Worm (Caenorhabditis elegans) whole organism, young adult: Measurements from ENCODE around the gene Y39B6A.13.

Experiments
- F55B11.4 ChIP-seq: sonication (generic microtip); optimal IDR thresholded peaks from 2 replicates; lab custom pipeline; 2016; ENCODE audit warnings: missing compliant biosample characterization, missing genetic modification characterization, borderline replicate concordance; ENCODE audit not compliant: insufficient read depth
- F57A8.1 ChIP-seq: fragments of 200-800 bp; sonication (Bioruptor generic); optimal IDR thresholded peaks from 2 replicates; lab custom pipeline; 2018; ENCODE audit warnings: mild to moderate bottlenecking, missing genetic modification characterization, moderate library complexity, missing compliant biosample characterization
- F57C9.4 ChIP-seq: sonication (generic microtip); optimal IDR thresholded peaks from 2 replicates; lab custom pipeline; 2017; ENCODE audit warnings: mild to moderate bottlenecking, missing genetic modification characterization, missing compliant biosample characterization
- T07F8.4 ChIP-seq: sonication (generic microtip); optimal IDR thresholded peaks from 2 replicates; lab custom pipeline; 2016; ENCODE audit warnings: mild to moderate bottlenecking, missing genetic modification characterization, moderate library complexity, missing compliant biosample characterization
- Y67H2A.10 ChIP-seq: fragments of 200-800 bp; sonication (Bioruptor generic); conservative IDR thresholded peaks from 2 replicates; pipeline ENCODE4 v1.3.6; 2022; ENCODE audit warnings: missing genetic modification reagents, missing genetic modification characterization, missing compliant biosample characterization
- ZK185.1 ChIP-seq: sonication (generic microtip); optimal IDR thresholded peaks from 2 replicates; lab custom pipeline; 2016; ENCODE audit warnings: mild to moderate bottlenecking, missing genetic modification characterization, missing compliant biosample characterization; ENCODE audit not compliant: poor library complexity, severe bottlenecking
- atf-7 ChIP-seq: sonication (generic microtip); optimal IDR thresholded peaks from 2 replicates; lab custom pipeline; 2017; ENCODE audit warnings: mild to moderate bottlenecking, missing genetic modification characterization, missing compliant biosample characterization
- attf-3 ChIP-seq: fragments of 200-800 bp; sonication (Bioruptor generic); conservative IDR thresholded peaks from 2 replicates; pipeline ENCODE4 v1.3.6; 2022; ENCODE audit warnings: missing genetic modification reagents, missing genetic modification characterization, missing compliant biosample characterization
- bed-2 ChIP-seq: fragments of 200-800 bp; sonication (Bioruptor generic); IDR thresholded peaks from 2 replicates; pipeline ENCODE4 v1.3.6; 2022; ENCODE audit warnings: missing genetic modification reagents, missing genetic modification characterization, missing compliant biosample characterization
- cebp-1 ChIP-seq, 2 experiments: fragments of 200-800 bp in 1 of 2; sonication (Bioruptor generic) in 1 of 2; sonication (generic microtip) in 1 of 2; IDR thresholded peaks in 1 of 2; optimal IDR thresholded peaks in 1 of 2; 2 replicates each; pipeline versions ENCODE4 v1.3.6 to Lab custom; 2017 to 2022; ENCODE audit warnings: missing compliant biosample characterization in 2 of 2, missing genetic modification characterization in 2 of 2, mild to moderate bottlenecking in 1 of 2, missing genetic modification reagents in 1 of 2, moderate library complexity in 1 of 2
- ceh-91 ChIP-seq: fragments of 200-800 bp; sonication (Bioruptor generic); IDR thresholded peaks from 2 replicates; pipeline ENCODE4 v1.3.6; 2022; ENCODE audit warnings: missing genetic modification reagents, missing genetic modification characterization, missing compliant biosample characterization
- dox-1 ChIP-seq: fragments of 200-800 bp; sonication (Bioruptor generic); IDR thresholded peaks from 2 replicates; pipeline ENCODE4 v1.3.6; 2022; ENCODE audit warnings: missing genetic modification reagents, missing genetic modification characterization, missing compliant biosample characterization
- fkh-3 ChIP-seq: sonication (generic microtip); optimal IDR thresholded peaks from 2 replicates; lab custom pipeline; 2016; ENCODE audit warnings: mild to moderate bottlenecking, missing genetic modification characterization, missing compliant biosample characterization
- hlh-12 ChIP-seq: sonication (generic microtip); optimal IDR thresholded peaks from 2 replicates; lab custom pipeline; 2016; ENCODE audit warnings: missing genetic modification characterization, missing compliant biosample characterization
- hlh-26 ChIP-seq: fragments of 200-800 bp; sonication (Bioruptor generic); conservative IDR thresholded peaks from 2 replicates; pipeline ENCODE4 v1.3.6; 2022; ENCODE audit warnings: missing genetic modification reagents, missing genetic modification characterization, missing compliant biosample characterization
- hmg-1.2 ChIP-seq: fragments of 200-800 bp; sonication (Bioruptor generic); IDR thresholded peaks from 2 replicates; pipeline ENCODE4 v1.3.6; 2022; ENCODE audit warnings: missing genetic modification reagents, missing genetic modification characterization, missing compliant biosample characterization
- hrde-1 ChIP-seq: sonication (generic microtip); optimal IDR thresholded peaks from 2 replicates; lab custom pipeline; 2016; ENCODE audit warnings: missing genetic modification characterization, mild to moderate bottlenecking, missing compliant biosample characterization, moderate library complexity, missing genotype, missing genetic modification reagents, borderline replicate concordance
- lin-54 ChIP-seq: fragments of 200-800 bp; sonication (Bioruptor generic); optimal IDR thresholded peaks from 2 replicates; lab custom pipeline; 2018; ENCODE audit warnings: mild to moderate bottlenecking, missing genetic modification characterization, missing compliant biosample characterization
- lir-1 ChIP-seq: fragments of 200-800 bp; sonication (Bioruptor generic); conservative IDR thresholded peaks from 2 replicates; pipeline ENCODE4 v1.3.6; 2022; ENCODE audit warnings: missing genetic modification reagents, missing genetic modification characterization, missing compliant biosample characterization
- madf-8 ChIP-seq: fragments of 200-800 bp; sonication (Bioruptor generic); conservative IDR thresholded peaks from 2 replicates; pipeline ENCODE4 v1.3.6; 2022; ENCODE audit warnings: missing genetic modification reagents, missing genetic modification characterization, missing compliant biosample characterization
- mel-28 ChIP-seq: sonication (generic microtip); optimal IDR thresholded peaks from 2 replicates; lab custom pipeline; 2016; ENCODE audit warnings: borderline replicate concordance, mild to moderate bottlenecking, missing genetic modification characterization, missing compliant biosample characterization
- nfya-2 ChIP-seq: fragments of 200-800 bp; sonication (Bioruptor generic); IDR thresholded peaks from 2 replicates; pipeline ENCODE4 v1.3.6; 2022; ENCODE audit warnings: missing genetic modification reagents, missing genetic modification characterization, missing compliant biosample characterization
- nfyb-1 ChIP-seq: fragments of 200-800 bp; sonication (Bioruptor generic); IDR thresholded peaks from 2 replicates; pipeline ENCODE4 v1.3.6; 2022; ENCODE audit warnings: missing genetic modification reagents, missing genetic modification characterization, missing compliant biosample characterization
- nhr-80 ChIP-seq: sonication (generic microtip); optimal IDR thresholded peaks from 2 replicates; lab custom pipeline; 2016; ENCODE audit warnings: missing genetic modification characterization, missing compliant biosample characterization
- rcor-1 ChIP-seq: fragments of 200-800 bp; sonication (Bioruptor generic); IDR thresholded peaks from 2 replicates; pipeline ENCODE4 v1.3.6; 2022; ENCODE audit warnings: missing genetic modification reagents, missing genetic modification characterization, missing compliant biosample characterization
- repo-1 ChIP-seq: sonication (generic microtip); optimal IDR thresholded peaks from 2 replicates; lab custom pipeline; 2017; ENCODE audit warnings: mild to moderate bottlenecking, missing genetic modification characterization, missing compliant biosample characterization
- snpc-1.1 ChIP-seq: sonication (generic microtip); optimal IDR thresholded peaks from 2 replicates; lab custom pipeline; 2017; ENCODE audit warnings: missing genetic modification characterization, mild to moderate bottlenecking, missing compliant biosample characterization, antibody characterized with exemption, moderate library complexity, missing genotype, missing genetic modification reagents; ENCODE audit not compliant: insufficient read depth
- snpc-1.3 ChIP-seq: sonication (generic microtip); optimal IDR thresholded peaks from 2 replicates; lab custom pipeline; 2017; ENCODE audit warnings: missing genetic modification characterization, mild to moderate bottlenecking, missing compliant biosample characterization, antibody characterized with exemption, moderate library complexity, missing genotype, missing genetic modification reagents; ENCODE audit not compliant: insufficient read depth
- snpc-4 ChIP-seq, 5 experiments: fragments of 150-350 bp in 1 of 5; sonication (generic microtip) in 4 of 5; optimal IDR thresholded peaks; 2 replicates each; lab custom pipeline; 2014 to 2018; ENCODE audit warnings: missing genetic modification characterization in 5 of 5, missing biosample characterization in 3 of 5, antibody characterized with exemption in 2 of 5, mild to moderate bottlenecking in 2 of 5, missing compliant biosample characterization in 2 of 5, missing genotype in 2 of 5, moderate library complexity in 2 of 5, missing genetic modification reagents in 1 of 5
- unc-130 ChIP-seq: sonication (generic microtip); optimal IDR thresholded peaks from 2 replicates; lab custom pipeline; 2016; ENCODE audit warnings: missing genetic modification reagents, missing genetic modification characterization, missing compliant biosample characterization
- unc-62 ChIP-seq: fragments of 150-350 bp; optimal IDR thresholded peaks from 2 replicates; lab custom pipeline; 2014; ENCODE audit warnings: missing biosample characterization, missing genetic modification reagents, missing genetic modification characterization
- ztf-3 ChIP-seq: fragments of 200-800 bp; sonication (Bioruptor generic); optimal IDR thresholded peaks from 2 replicates; lab custom pipeline; 2018; ENCODE audit warnings: mild to moderate bottlenecking, missing genetic modification characterization, missing compliant biosample characterization

Y39B6A.13 gene

ce11 chrV:19158664-19159063, 39.4 kb upstream of the Y39B6A.13 start, which contains the start of gene Y39B6A.5 (continued):
- TF ChIP-seq cebp-1 (GFP tag; IDR thresholded peaks at IDR 0.05; lab: Robert Waterston, UW): no peak; the same call in 1 of the 2 replicates
- peak; percentile 80 for TF ChIP-seq cebp-1 (tag; optimal IDR thresholded peaks at IDR 0.05; lab: Kevin White, UChicago)

DNA sequence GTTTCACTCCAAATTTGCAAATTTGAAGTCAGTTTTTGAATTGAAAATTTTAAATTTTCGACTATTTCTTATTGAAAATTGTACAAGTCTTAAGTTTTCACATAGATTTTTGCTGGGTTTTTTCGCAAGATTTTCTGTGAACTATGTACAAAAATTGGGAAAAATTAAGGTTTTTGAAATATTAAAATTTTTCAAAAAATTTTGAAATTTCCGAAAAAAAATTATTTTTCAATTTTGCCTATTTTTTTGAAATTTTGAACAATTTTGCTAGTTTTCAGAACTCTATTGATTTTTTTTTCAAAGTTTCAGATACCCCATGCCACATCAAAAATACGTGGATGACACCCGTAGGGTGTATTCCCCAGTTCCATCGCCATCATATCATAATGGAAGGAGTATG, 34.6 kb upstream of the Y39B6A.13 start, which contains the start of gene tsp-13:
Gene tsp-13 (plus strand): TSS at position 301 of the 400 bp plus-strand sequence.
- TF ChIP-seq attf-3 (GFP tag; lab: Robert Waterston, UW) (no peak), nfyb-1 (no peak), snpc-1.3 (tag; lab: Kevin White, UChicago) (no peak)

ce11 chrV:19153244-19153643, 34.0 kb upstream of the Y39B6A.13 start:
- no peak for TF ChIP-seq cebp-1 (GFP tag; IDR thresholded peaks at IDR 0.05; lab: Robert Waterston, UW)
- no peak for TF ChIP-seq cebp-1 (tag; optimal IDR thresholded peaks at IDR 0.05; lab: Kevin White, UChicago)
- no peak for TF ChIP-seq repo-1 (tag; lab: Kevin White, UChicago)
- TF ChIP-seq madf-8: no peak
- no peak for TF ChIP-seq Y67H2A.10 (GFP tag; lab: Robert Waterston, UW)
- no peak for TF ChIP-seq nhr-80 (tag; lab: Kevin White, UChicago)

ce11 chrV:19152328-19152727, 33.1 kb upstream of the Y39B6A.13 start, which contains the start of gene Y39B6A.69:
Y39B6A.69 (minus strand) TSS chrV:19152428.
- no peak for TF ChIP-seq hrde-1
- TF ChIP-seq hlh-12: no peak
- TF ChIP-seq F57A8.1: no peak
- no peak for TF ChIP-seq nfyb-1
- no peak for TF ChIP-seq ceh-91
- no peak for TF ChIP-seq hmg-1.2 (GFP tag; lab: Robert Waterston, UW)
- TF ChIP-seq snpc-1.1: no peak
- TF ChIP-seq lin-54 (GFP tag; lab: Kevin White, UChicago): no peak
- no peak for TF ChIP-seq lir-1 (GFP tag; lab: Robert Waterston, UW)
- TF ChIP-seq unc-130 (GFP tag; lab: Kevin White, UChicago): no peak
- no peak for TF ChIP-seq fkh-3
- no peak for TF ChIP-seq bed-2 (GFP tag; lab: Robert Waterston, UW)
- TF ChIP-seq rcor-1 (GFP tag; lab: Robert Waterston, UW): no peak
- no peak for TF ChIP-seq unc-62 (GFP tag; lab: Kevin White, UChicago)
- no peak for TF ChIP-seq nfya-2 (GFP tag; lab: Robert Waterston, UW)
- TF ChIP-seq F57C9.4: no peak
- TF ChIP-seq T07F8.4 (tag; lab: Kevin White, UChicago): no peak

- no peak for TF ChIP-seq hrde-1
- no peak for TF ChIP-seq mel-28 (tag; lab: Kevin White, UChicago)
- no peak for TF ChIP-seq repo-1 (tag; lab: Kevin White, UChicago)
- no peak for TF ChIP-seq ZK185.1
- TF ChIP-seq hlh-26: no peak
- no peak for TF ChIP-seq ztf-3 (GFP tag; lab: Kevin White, UChicago)
- no peak for TF ChIP-seq dox-1 (GFP tag; lab: Robert Waterston, UW)
- no peak for TF ChIP-seq nfyb-1
- TF ChIP-seq F55B11.4 (tag; lab: Kevin White, UChicago): no peak
- TF ChIP-seq snpc-4 (GFP tag; optimal IDR thresholded peaks at IDR 0.05; lab: Kevin White, UChicago): no peak
- no peak for TF ChIP-seq snpc-4 (tag; optimal IDR thresholded peaks at IDR 0.05; lab: Kevin White, UChicago)
- TF ChIP-seq atf-7 (tag; lab: Kevin White, UChicago): no peak
- no peak for TF ChIP-seq attf-3 (GFP tag; lab: Robert Waterston, UW)
Measured at ce11 chrV:19149057-19149456, 29.8 kb upstream of the Y39B6A.13 start, which contains the start of gene Y39B6A.7. Y39B6A.7 (minus strand) TSS chrV:19149157.
